Worm (Caenorhabditis elegans) whole organism, L1 larva: Measurements from ENCODE around the gene ttr-16.

Experiments
- C04F5.9 ChIP-seq: sonication (generic microtip); optimal IDR thresholded peaks from 2 replicates; lab custom pipeline; 2016; ENCODE audit warnings: missing genetic modification characterization, missing compliant biosample characterization
- C16A3.4 ChIP-seq: fragments of 150-350 bp; optimal IDR thresholded peaks from 2 replicates; lab custom pipeline; 2014; ENCODE audit warnings: missing biosample characterization, missing genetic modification characterization
- C34B4.2 ChIP-seq: sonication (generic microtip); optimal IDR thresholded peaks from 2 replicates; lab custom pipeline; 2017; ENCODE audit warnings: mild to moderate bottlenecking, missing genetic modification characterization, missing compliant biosample characterization
- aha-1 ChIP-seq: fragments of 150-350 bp; optimal IDR thresholded peaks from 2 replicates; lab custom pipeline; 2014; ENCODE audit warnings: missing biosample characterization, missing genetic modification characterization
- blmp-1 ChIP-seq: fragments of 150-350 bp; optimal IDR thresholded peaks from 2 replicates; lab custom pipeline; 2014; ENCODE audit warnings: missing biosample characterization, missing genetic modification characterization
- ceh-8 ChIP-seq: fragments of 200-800 bp; sonication (Bioruptor generic); optimal IDR thresholded peaks from 2 replicates; lab custom pipeline; 2018; ENCODE audit warnings: mild to moderate bottlenecking, missing genetic modification characterization, moderate library complexity, missing compliant biosample characterization
- ceh-82 ChIP-seq, 3 experiments: fragments of 150-350 bp in 1 of 3; sonication (generic microtip) in 2 of 3; optimal IDR thresholded peaks; 2 replicates each; lab custom pipeline; 2014 to 2017; ENCODE audit warnings: missing biosample characterization in 3 of 3, missing genetic modification characterization in 3 of 3
- ces-1 ChIP-seq: fragments of 150-350 bp; optimal IDR thresholded peaks from 2 replicates; lab custom pipeline; 2014; ENCODE audit warnings: missing biosample characterization, missing genetic modification reagents, missing genetic modification characterization
- dpl-1 ChIP-seq, 3 experiments: fragments of 150-350 bp in 2 of 3; sonication (generic microtip) in 1 of 3; optimal IDR thresholded peaks; 2 replicates each; lab custom pipeline; 2014 to 2017; ENCODE audit warnings: missing biosample characterization in 3 of 3, missing genetic modification characterization in 3 of 3, missing genetic modification reagents in 3 of 3
- dsc-1 ChIP-seq: sonication (generic microtip); optimal IDR thresholded peaks from 2 replicates; lab custom pipeline; 2016; ENCODE audit warnings: mild to moderate bottlenecking, missing genetic modification characterization, missing compliant biosample characterization
- egl-13 ChIP-seq: sonication (generic microtip); optimal IDR thresholded peaks from 2 replicates; lab custom pipeline; 2016; ENCODE audit warnings: missing genotype, missing genetic modification reagents, missing genetic modification characterization, missing compliant biosample characterization
- egl-27 ChIP-seq, 2 experiments: fragments of 150-350 bp in 1 of 2; sonication (generic microtip); optimal IDR thresholded peaks; 3 replicates each; lab custom pipeline; 2017 to 2018; ENCODE audit warnings: missing biosample characterization in 2 of 2, missing genetic modification characterization in 2 of 2, missing genetic modification reagents in 2 of 2
- elt-2 ChIP-seq: sonication (generic microtip); optimal IDR thresholded peaks from 2 replicates; lab custom pipeline; 2016; ENCODE audit warnings: missing genetic modification characterization, mild to moderate bottlenecking, inconsistent platforms, missing compliant biosample characterization, missing genetic modification reagents
- elt-3 ChIP-seq, 6 experiments: fragments of 150-350 bp in 1 of 6; sonication (generic microtip); optimal IDR thresholded peaks; 2 replicates each; lab custom pipeline; 2017 to 2018; ENCODE audit warnings: missing biosample characterization in 6 of 6, missing genetic modification characterization in 6 of 6, inconsistent platforms in 1 of 6
- fkh-10 ChIP-seq: sonication (generic microtip); optimal IDR thresholded peaks from 2 replicates; lab custom pipeline; 2017; ENCODE audit warnings: missing biosample characterization, missing genetic modification reagents, missing genetic modification characterization
- fkh-4 ChIP-seq: sonication (generic microtip); optimal IDR thresholded peaks from 2 replicates; lab custom pipeline; 2016; ENCODE audit warnings: missing compliant biosample characterization, missing genetic modification characterization, borderline replicate concordance
- fkh-8 ChIP-seq: sonication (generic microtip); optimal IDR thresholded peaks from 2 replicates; lab custom pipeline; 2016; ENCODE audit warnings: mild to moderate bottlenecking, missing genetic modification characterization, missing compliant biosample characterization
- hpl-2 ChIP-seq: fragments of 150-350 bp; optimal IDR thresholded peaks from 2 replicates; lab custom pipeline; 2014; ENCODE audit warnings: missing biosample characterization, missing genetic modification reagents, missing genetic modification characterization
- jun-1 ChIP-seq: fragments of 150-350 bp; optimal IDR thresholded peaks from 2 replicates; lab custom pipeline; 2014; ENCODE audit warnings: missing biosample characterization, missing genetic modification reagents, missing genetic modification characterization
- lin-35 ChIP-seq, 2 experiments: fragments of 150-350 bp; optimal IDR thresholded peaks; 2 replicates each; lab custom pipeline; 2014; ENCODE audit warnings: missing biosample characterization in 2 of 2, missing genetic modification characterization in 2 of 2, missing genetic modification reagents in 2 of 2
- lin-39 ChIP-seq: fragments of 150-350 bp; optimal IDR thresholded peaks from 2 replicates; lab custom pipeline; 2014; ENCODE audit warnings: missing biosample characterization, missing genetic modification reagents, missing genetic modification characterization
- lir-3 ChIP-seq: sonication (generic microtip); optimal IDR thresholded peaks from 2 replicates; lab custom pipeline; 2016; ENCODE audit warnings: mild to moderate bottlenecking, missing genetic modification characterization, moderate library complexity, missing compliant biosample characterization; ENCODE audit not compliant: poor library complexity
- lsy-2 ChIP-seq, 2 experiments: fragments of 150-350 bp; optimal IDR thresholded peaks; 2 replicates each; lab custom pipeline; 2014; ENCODE audit warnings: missing biosample characterization in 2 of 2, missing genetic modification characterization in 2 of 2
- mdl-1 ChIP-seq, 2 experiments: fragments of 150-350 bp; optimal IDR thresholded peaks; 2 replicates each; lab custom pipeline; 2014 to 2017; ENCODE audit warnings: missing biosample characterization in 2 of 2, missing genetic modification characterization in 2 of 2, inconsistent platforms in 1 of 2
- mef-2 ChIP-seq: fragments of 150-350 bp; optimal IDR thresholded peaks from 2 replicates; lab custom pipeline; 2014; ENCODE audit warnings: missing biosample characterization, missing genetic modification characterization
- mep-1 ChIP-seq: fragments of 150-350 bp; optimal IDR thresholded peaks from 2 replicates; lab custom pipeline; 2014; ENCODE audit warnings: missing biosample characterization, missing genetic modification characterization
- nhr-20 ChIP-seq: sonication (generic microtip); optimal IDR thresholded peaks from 2 replicates; lab custom pipeline; 2016; ENCODE audit warnings: mild to moderate bottlenecking, missing genetic modification characterization, missing compliant biosample characterization
- nhr-28 ChIP-seq: fragments of 150-350 bp; optimal IDR thresholded peaks from 2 replicates; lab custom pipeline; 2014; ENCODE audit warnings: missing biosample characterization, missing genetic modification characterization
- nhr-71 ChIP-seq: sonication (generic microtip); optimal IDR thresholded peaks from 2 replicates; lab custom pipeline; 2016; ENCODE audit warnings: mild to moderate bottlenecking, missing genetic modification characterization, moderate library complexity, missing compliant biosample characterization
- nhr-76 ChIP-seq: sonication (generic microtip); optimal IDR thresholded peaks from 2 replicates; lab custom pipeline; 2017; ENCODE audit warnings: missing biosample characterization, missing genetic modification characterization
- nhr-84 ChIP-seq: sonication (generic microtip); optimal IDR thresholded peaks from 2 replicates; lab custom pipeline; 2017; ENCODE audit warnings: missing biosample characterization, missing genetic modification characterization
- nhr-90 ChIP-seq: sonication (generic microtip); optimal IDR thresholded peaks from 2 replicates; lab custom pipeline; 2016; ENCODE audit warnings: mild to moderate bottlenecking, missing genetic modification characterization, missing compliant biosample characterization; ENCODE audit not compliant: poor library complexity
- pag-3 ChIP-seq: sonication (generic microtip); optimal IDR thresholded peaks from 2 replicates; lab custom pipeline; 2017; ENCODE audit warnings: missing genetic modification characterization, mild to moderate bottlenecking, missing compliant biosample characterization, antibody characterized with exemption, borderline replicate concordance; ENCODE audit not compliant: insufficient read depth
- pax-3 ChIP-seq: fragments of 200-800 bp; sonication (Bioruptor generic); optimal IDR thresholded peaks from 2 replicates; lab custom pipeline; 2018; ENCODE audit warnings: mild to moderate bottlenecking, missing genetic modification characterization, moderate library complexity, missing compliant biosample characterization
- pqm-1 ChIP-seq: sonication (generic microtip); optimal IDR thresholded peaks from 3 replicates; lab custom pipeline; 2017; ENCODE audit warnings: missing biosample characterization, missing genetic modification characterization
- snu-23 ChIP-seq: sonication (generic microtip); optimal IDR thresholded peaks from 2 replicates; lab custom pipeline; 2016; ENCODE audit warnings: missing genetic modification characterization, missing compliant biosample characterization
- sox-4 ChIP-seq: sonication (generic microtip); optimal IDR thresholded peaks from 2 replicates; lab custom pipeline; 2016; ENCODE audit warnings: missing genetic modification characterization, missing compliant biosample characterization
- sptf-1 ChIP-seq: fragments of 150-350 bp; optimal IDR thresholded peaks from 2 replicates; lab custom pipeline; 2014; ENCODE audit warnings: missing biosample characterization, missing genetic modification characterization
- tbx-2 ChIP-seq: sonication (generic microtip); optimal IDR thresholded peaks from 2 replicates; lab custom pipeline; 2016; ENCODE audit warnings: missing genetic modification characterization, missing compliant biosample characterization
- unc-62 ChIP-seq: fragments of 150-350 bp; optimal IDR thresholded peaks from 2 replicates; lab custom pipeline; 2014; ENCODE audit warnings: missing biosample characterization, missing genetic modification reagents, missing genetic modification characterization
- unc-98 ChIP-seq: fragments of 200-800 bp; sonication (Bioruptor generic); IDR thresholded peaks from 2 replicates; pipeline ENCODE4 v1.3.6; 2022; ENCODE audit warnings: missing genetic modification characterization, missing compliant biosample characterization
- xbp-1 ChIP-seq: sonication (generic microtip); optimal IDR thresholded peaks from 2 replicates; lab custom pipeline; 2016; ENCODE audit warnings: missing genetic modification characterization, missing compliant biosample characterization
- zag-1 ChIP-seq: fragments of 150-350 bp; optimal IDR thresholded peaks from 2 replicates; lab custom pipeline; 2014; ENCODE audit warnings: missing biosample characterization, missing genetic modification characterization
- zip-4 ChIP-seq: fragments of 200-800 bp; sonication (Bioruptor generic); optimal IDR thresholded peaks from 2 replicates; lab custom pipeline; 2018; ENCODE audit warnings: mild to moderate bottlenecking, missing genetic modification characterization, moderate library complexity, missing compliant biosample characterization
- ztf-11 ChIP-seq, 2 experiments: sonication (generic microtip); optimal IDR thresholded peaks; 2 replicates each; lab custom pipeline; 2016 to 2017; ENCODE audit warnings: missing genetic modification characterization in 2 of 2, missing biosample characterization in 1 of 2, missing compliant biosample characterization in 1 of 2

ttr-16 gene

ce11 chrIV:11092502-11093080, 28.7 kb upstream of the ttr-16 start, which contains the start of gene bcc-1:
bcc-1 (minus strand) TSS chrIV:11092552.
- TF ChIP-seq pag-3 (tag; lab: Kevin White, UChicago) (no peak), mdl-1 (tag; optimal IDR thresholded peaks at IDR 0.05; lab: Kevin White, UChicago) (no peak), unc-62 (GFP tag; lab: Kevin White, UChicago) (no peak), egl-13 (tag; lab: Kevin White, UChicago) (no peak), pax-3 (tag; lab: Kevin White, UChicago) (no peak), fkh-8 (tag; lab: Kevin White, UChicago) (no peak), elt-3 (tag; optimal IDR thresholded peaks at IDR 0.05; lab: Kevin White, UChicago) (peak in 5 of 6 experiments; percentile 31 to 95 (median 81)), nhr-71 (tag; lab: Kevin White, UChicago) (peak; percentile 31), egl-27 (tag; optimal IDR thresholded peaks at IDR 0.05; lab: Kevin White, UChicago) (no peak), xbp-1 (tag; lab: Kevin White, UChicago) (no peak), mef-2 (no peak), lsy-2 (tag; optimal IDR thresholded peaks at IDR 0.05; lab: Kevin White, UChicago) (peak in 1 of 2 experiments; percentile 37), blmp-1 (tag; lab: Kevin White, UChicago) (peak; percentile 54), lir-3 (no peak), dsc-1 (no peak), lin-35 (GFP tag; optimal IDR thresholded peaks at IDR 0.05; lab: Kevin White, UChicago) (peak in 1 of 2 experiments; percentile 34), nhr-90 (tag; lab: Kevin White, UChicago) (peak; percentile 12), snu-23 (GFP tag; lab: Kevin White, UChicago) (peak; percentile 32), aha-1 (tag; lab: Kevin White, UChicago) (no peak), nhr-84 (no peak), nhr-20 (peak; percentile 51), ceh-8 (GFP tag; lab: Kevin White, UChicago) (no peak), zag-1 (no peak), C34B4.2 (no peak), ceh-82 (tag; optimal IDR thresholded peaks at IDR 0.05; lab: Kevin White, UChicago) (no peak)

ce11 chrIV:11089527-11089926, 25.6 kb upstream of the ttr-16 start, which contains the start of gene M7.7:
M7.7 (plus strand) TSS chrIV:11089827.
- no peak for TF ChIP-seq unc-98 (GFP tag; lab: Robert Waterston, UW)
- no peak for TF ChIP-seq ceh-82 (tag; optimal IDR thresholded peaks at IDR 0.05; lab: Kevin White, UChicago)
- no peak for TF ChIP-seq nhr-28 (tag; lab: Kevin White, UChicago)
- no peak for TF ChIP-seq hpl-2 (GFP tag; lab: Kevin White, UChicago)
- TF ChIP-seq aha-1 (tag; lab: Kevin White, UChicago): no peak
- no peak for TF ChIP-seq elt-2 (tag; lab: Kevin White, UChicago)

- TF ChIP-seq C04F5.9 (no peak), fkh-4 (tag; lab: Kevin White, UChicago) (no peak), lsy-2 (tag; optimal IDR thresholded peaks at IDR 0.05; lab: Kevin White, UChicago) (peak; percentile 40 to 69), tbx-2 (tag; lab: Kevin White, UChicago) (no peak), dsc-1 (no peak), nhr-20 (no peak), pqm-1 (no peak), dpl-1 (GFP tag; optimal IDR thresholded peaks at IDR 0.05; lab: Kevin White, UChicago) (peak in 1 of 3 experiments; percentile 2)
- TF ChIP-seq, all 84 proteins: peak for 2
Observed at ce11 chrIV:11083609-11084008, 19.7 kb upstream of the ttr-16 start, which contains the start of gene klc-1. klc-1 (plus strand) TSS chrIV:11083735.

- peak; percentile 80 to 92 (median 90) for TF ChIP-seq ceh-82 (tag; optimal IDR thresholded peaks at IDR 0.05; lab: Kevin White, UChicago)
- TF ChIP-seq pqm-1: no peak
- peak; percentile 57 for TF ChIP-seq fkh-4 (tag; lab: Kevin White, UChicago)
- TF ChIP-seq ztf-11 (tag; optimal IDR thresholded peaks at IDR 0.05; lab: Kevin White, UChicago): peak in 1 of 2 experiments; percentile 77
- TF ChIP-seq ces-1 (GFP tag; lab: Kevin White, UChicago): no peak
- no peak for TF ChIP-seq sptf-1 (tag; lab: Kevin White, UChicago)
- peak; percentile 60 for TF ChIP-seq zip-4 (GFP tag; lab: Kevin White, UChicago)
- TF ChIP-seq mep-1: peak; percentile 96
- no peak for TF ChIP-seq nhr-76
- TF ChIP-seq C16A3.4: peak; percentile 91
- peak; percentile 92 for TF ChIP-seq fkh-10 (GFP tag; lab: Kevin White, UChicago)
- peak; percentile 92 for TF ChIP-seq jun-1 (tag; lab: Kevin White, UChicago)
- TF ChIP-seq sox-4 (tag; lab: Kevin White, UChicago): peak; percentile 65
- TF ChIP-seq C34B4.2: peak; percentile 45
- peak; percentile 83 for TF ChIP-seq lin-39 (tag; lab: Kevin White, UChicago)
- peak in 4 of 6 experiments; percentile 28 to 90 (median 75) for TF ChIP-seq elt-3 (tag; optimal IDR thresholded peaks at IDR 0.05; lab: Kevin White, UChicago)
Observed at ce11 chrIV:11082789-11083235, 18.9 kb upstream of the ttr-16 start.
